Worm (Caenorhabditis elegans) whole organism, late embryonic: ENCODE results near the gene ZK1290.15.

ENCODE experiments used
- lim-6 ChIP-seq: sonication (generic microtip); optimal IDR thresholded peaks from 2 replicates; lab custom pipeline; 2016; ENCODE audit warnings: missing genetic modification characterization, missing compliant biosample characterization
- npax-4 ChIP-seq: sonication (generic microtip); optimal IDR thresholded peaks from 2 replicates; lab custom pipeline; 2016; ENCODE audit warnings: missing genetic modification characterization, missing compliant biosample characterization
- pqm-1 ChIP-seq: sonication (generic microtip); optimal IDR thresholded peaks from 2 replicates; lab custom pipeline; 2016; ENCODE audit warnings: missing genetic modification characterization, missing compliant biosample characterization

DNA sequence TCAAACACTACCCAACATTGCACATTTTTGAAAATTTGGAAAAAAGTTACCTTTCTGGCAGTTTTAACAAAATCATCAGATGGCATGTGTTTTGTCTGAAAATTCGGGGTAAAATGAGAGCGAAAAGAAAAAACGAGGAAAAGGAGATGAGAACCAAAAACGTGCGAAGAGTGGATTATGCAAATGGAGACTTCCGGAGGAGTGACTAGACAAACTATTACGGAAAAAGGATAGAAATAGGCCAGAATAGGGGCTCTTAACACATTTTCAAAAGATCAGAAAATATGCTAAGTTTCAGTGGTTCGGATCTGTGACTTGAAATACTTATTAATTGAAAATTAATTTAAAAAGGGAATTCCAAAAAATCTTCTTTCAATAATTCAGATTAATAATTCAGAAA lies 24.0 kb upstream of the ZK1290.15 start, which contains the start of gene srab-14:
- no peak for TF ChIP-seq lim-6
- TF ChIP-seq npax-4: no peak
- no peak for TF ChIP-seq pqm-1
